Fruit fly (Drosophila melanogaster) whole organism, embryonic: Measurements from ENCODE around the gene Piezo.

Experiments
- Atf3 ChIP-seq: fragments of 200-800 bp; sonication (Bioruptor generic); optimal IDR thresholded peaks from 3 replicates; lab custom pipeline; 2016; ENCODE audit warnings: missing biosample characterization, missing genetic modification characterization
- B-H1 ChIP-seq: fragments of 200-800 bp; sonication (Bioruptor generic); IDR thresholded peaks from 3 replicates; pipeline ENCODE4 v1.3.6; 2022; ENCODE audit warnings: missing biosample characterization, missing genetic modification characterization
- CG10565 ChIP-seq: fragments of 200-800 bp; sonication (Bioruptor generic); optimal IDR thresholded peaks from 3 replicates; lab custom pipeline; 2016; ENCODE audit warnings: missing biosample characterization, mild to moderate bottlenecking, missing genetic modification characterization
- CG12299 ChIP-seq: fragments of 200-800 bp; sonication (Bioruptor generic); optimal IDR thresholded peaks from 2 replicates; lab custom pipeline; 2018; ENCODE audit warnings: missing biosample characterization, mild to moderate bottlenecking, missing genetic modification characterization
- CG15073 ChIP-seq: fragments of 200-800 bp; sonication (Bioruptor generic); optimal IDR thresholded peaks from 2 replicates; lab custom pipeline; 2016; ENCODE audit warnings: missing biosample characterization, missing genetic modification characterization
- CG1529 ChIP-seq: fragments of 200-800 bp; sonication (Bioruptor generic); optimal IDR thresholded peaks from 3 replicates; lab custom pipeline; 2018; ENCODE audit warnings: missing biosample characterization, missing genetic modification characterization
- CG15696 ChIP-seq: fragments of 200-800 bp; sonication (Bioruptor generic); optimal IDR thresholded peaks from 2 replicates; lab custom pipeline; 2019; ENCODE audit warnings: missing biosample characterization, mild to moderate bottlenecking, missing genetic modification characterization, moderate library complexity
- CG16863 ChIP-seq: fragments of 200-800 bp; sonication (Bioruptor generic); optimal IDR thresholded peaks from 3 replicates; lab custom pipeline; 2016; ENCODE audit warnings: missing biosample characterization, missing genetic modification characterization
- CG17912 ChIP-seq: fragments of 200-800 bp; sonication (Bioruptor generic); optimal IDR thresholded peaks from 2 replicates; lab custom pipeline; 2018; ENCODE audit warnings: missing biosample characterization, mild to moderate bottlenecking, missing genetic modification characterization
- CG18262 ChIP-seq: fragments of 200-800 bp; optimal IDR thresholded peaks from 3 replicates; lab custom pipeline; 2019; ENCODE audit warnings: missing biosample characterization, mild to moderate bottlenecking, missing genetic modification characterization, moderate library complexity
- CG1832 ChIP-seq: fragments of 200-800 bp; sonication (Bioruptor generic); optimal IDR thresholded peaks from 2 replicates; lab custom pipeline; 2017; ENCODE audit warnings: missing biosample characterization, mild to moderate bottlenecking, missing genetic modification characterization, inconsistent platforms
- CG2129 ChIP-seq: fragments of 200-800 bp; sonication (Bioruptor generic); IDR thresholded peaks from 2 replicates; pipeline ENCODE4 v1.3.6; 2022; ENCODE audit warnings: missing biosample characterization, missing genetic modification characterization; ENCODE audit not compliant: partially characterized antibody
- CG2202 ChIP-seq: fragments of 200-800 bp; sonication (Bioruptor generic); optimal IDR thresholded peaks from 2 replicates; lab custom pipeline; 2018; ENCODE audit warnings: missing biosample characterization, mild to moderate bottlenecking, missing genetic modification characterization
- CG2678 ChIP-seq: fragments of 200-800 bp; sonication (Bioruptor generic); optimal IDR thresholded peaks from 3 replicates; lab custom pipeline; 2019; ENCODE audit warnings: missing biosample characterization, mild to moderate bottlenecking, missing genetic modification characterization, moderate library complexity
- CG2712 ChIP-seq: fragments of 200-800 bp; optimal IDR thresholded peaks from 3 replicates; lab custom pipeline; 2019; ENCODE audit warnings: missing biosample characterization, mild to moderate bottlenecking, missing genetic modification characterization, moderate library complexity
- CG30403 ChIP-seq: fragments of 200-800 bp; sonication (Bioruptor generic); optimal IDR thresholded peaks from 3 replicates; lab custom pipeline; 2016; ENCODE audit warnings: missing biosample characterization, missing genetic modification characterization
- CG6254 ChIP-seq: fragments of 200-800 bp; sonication (Bioruptor generic); optimal IDR thresholded peaks from 3 replicates; lab custom pipeline; 2017; ENCODE audit warnings: mild to moderate bottlenecking, missing biosample characterization, missing genetic modification reagents, missing genetic modification characterization
- CG6683 ChIP-seq: fragments of 200-800 bp; sonication (Bioruptor generic); optimal IDR thresholded peaks from 2 replicates; lab custom pipeline; 2017; ENCODE audit warnings: missing biosample characterization, mild to moderate bottlenecking, missing genetic modification characterization, missing genetic modification reagents
- CG6813 ChIP-seq: fragments of 200-800 bp; sonication (Bioruptor generic); optimal IDR thresholded peaks from 2 replicates; lab custom pipeline; 2017; ENCODE audit warnings: missing biosample characterization, missing genetic modification characterization, mild to moderate bottlenecking, moderate library complexity, missing genetic modification reagents
- CG9215 ChIP-seq: fragments of 200-800 bp; sonication (Bioruptor generic); IDR thresholded peaks from 2 replicates; pipeline ENCODE4 v1.3.6; 2022; ENCODE audit warnings: missing biosample characterization, missing genetic modification characterization
- CTCF ChIP-seq: fragments of 200-800 bp; sonication (Bioruptor generic); optimal IDR thresholded peaks from 2 replicates; lab custom pipeline; 2017; ENCODE audit warnings: missing biosample characterization, mild to moderate bottlenecking, missing genetic modification characterization, moderate library complexity
- Deaf1 ChIP-seq: fragments of 200-800 bp; optimal IDR thresholded peaks from 3 replicates; lab custom pipeline; 2019; ENCODE audit warnings: missing biosample characterization, mild to moderate bottlenecking, missing genetic modification characterization, moderate library complexity
- Hand ChIP-seq: fragments of 200-800 bp; sonication (Bioruptor generic); optimal IDR thresholded peaks from 2 replicates; lab custom pipeline; 2017; ENCODE audit warnings: mild to moderate bottlenecking, missing biosample characterization, missing genetic modification reagents, missing genetic modification characterization
- Lhr ChIP-seq: fragments of 200-800 bp; sonication (Bioruptor generic); optimal IDR thresholded peaks from 3 replicates; lab custom pipeline; 2017; ENCODE audit warnings: mild to moderate bottlenecking, missing biosample characterization, missing genetic modification reagents, missing genetic modification characterization
- Oaz ChIP-seq: fragments of 200-800 bp; sonication (Bioruptor generic); IDR thresholded peaks from 2 replicates; pipeline ENCODE4 v1.3.6; 2022; ENCODE audit warnings: missing biosample characterization, missing genetic modification characterization
- Side ChIP-seq: fragments of 200-800 bp; sonication (Bioruptor generic); optimal IDR thresholded peaks from 2 replicates; lab custom pipeline; 2016; ENCODE audit warnings: missing biosample characterization, missing genetic modification characterization
- Sin3A ChIP-seq: fragments of >200 bp; optimal IDR thresholded peaks from 2 replicates; lab custom pipeline; 2018
- Sox102F ChIP-seq: fragments of 200-800 bp; sonication (Bioruptor generic); optimal IDR thresholded peaks from 2 replicates; lab custom pipeline; 2018; ENCODE audit warnings: missing biosample characterization, mild to moderate bottlenecking, missing genetic modification characterization, moderate library complexity
- Ssrp ChIP-seq: fragments of 200-800 bp; sonication (Bioruptor generic); optimal IDR thresholded peaks from 2 replicates; lab custom pipeline; 2018; ENCODE audit warnings: missing biosample characterization, mild to moderate bottlenecking, missing genetic modification characterization, moderate library complexity
- amos ChIP-seq: fragments of 200-800 bp; sonication (Bioruptor generic); IDR thresholded peaks from 2 replicates; pipeline ENCODE4 v1.3.6; 2022; ENCODE audit warnings: missing biosample characterization, missing genetic modification characterization; ENCODE audit not compliant: partially characterized antibody
- bbx ChIP-seq: fragments of 200-800 bp; sonication (Bioruptor generic); IDR thresholded peaks from 2 replicates; pipeline ENCODE4 v1.3.6; 2022; ENCODE audit warnings: missing biosample characterization, missing genetic modification characterization; ENCODE audit not compliant: partially characterized antibody
- cg ChIP-seq: fragments of 200-800 bp; sonication (Bioruptor generic); optimal IDR thresholded peaks from 3 replicates; lab custom pipeline; 2019; ENCODE audit warnings: missing biosample characterization, mild to moderate bottlenecking, missing genetic modification characterization, moderate library complexity
- chinmo ChIP-seq: fragments of 200-800 bp; sonication (Bioruptor generic); IDR thresholded peaks from 4 replicates; pipeline ENCODE4 v1.3.6; 2022; ENCODE audit warnings: missing biosample characterization, missing genetic modification characterization; ENCODE audit not compliant: partially characterized antibody
- chm ChIP-seq: fragments of 200-800 bp; sonication (Bioruptor generic); IDR thresholded peaks from 2 replicates; pipeline ENCODE4 v1.3.6; 2022; ENCODE audit warnings: missing biosample characterization, missing genetic modification characterization
- chn ChIP-seq: fragments of 200-800 bp; sonication (Bioruptor generic); optimal IDR thresholded peaks from 2 replicates; lab custom pipeline; 2016; ENCODE audit warnings: missing biosample characterization, missing genetic modification characterization
- ewg ChIP-seq: fragments of 200-800 bp; sonication (Bioruptor generic); optimal IDR thresholded peaks from 3 replicates; lab custom pipeline; 2017; ENCODE audit warnings: mild to moderate bottlenecking, missing biosample characterization, missing genetic modification reagents, missing genetic modification characterization
- exex ChIP-seq: fragments of 200-800 bp; sonication (Bioruptor generic); optimal IDR thresholded peaks from 4 replicates; lab custom pipeline; 2018; ENCODE audit warnings: missing biosample characterization, mild to moderate bottlenecking, missing genetic modification characterization, moderate library complexity
- eyg ChIP-seq: fragments of 200-800 bp; sonication (Bioruptor generic); optimal IDR thresholded peaks from 3 replicates; lab custom pipeline; 2016; ENCODE audit warnings: missing biosample characterization, missing genetic modification characterization
- gcm ChIP-seq: fragments of 200-800 bp; sonication (Bioruptor generic); optimal IDR thresholded peaks from 2 replicates; lab custom pipeline; 2019; ENCODE audit warnings: missing biosample characterization, mild to moderate bottlenecking, missing genetic modification characterization, moderate library complexity
- gt ChIP-seq: fragments of 200-800 bp; sonication (Bioruptor generic); IDR thresholded peaks from 2 replicates; pipeline ENCODE4 v1.3.6; 2022; ENCODE audit warnings: missing biosample characterization, missing genetic modification characterization
- hkb ChIP-seq, 2 experiments: fragments of 200-800 bp in 1 of 2; fragments of >200 bp in 1 of 2; sonication (Bioruptor generic) in 1 of 2; IDR thresholded peaks in 1 of 2; optimal IDR thresholded peaks in 1 of 2; 2 replicates each; pipeline versions ENCODE4 v1.3.6 to Lab custom; 2017 to 2022; ENCODE audit warnings: missing biosample characterization in 1 of 2, missing genetic modification characterization in 1 of 2
- hth ChIP-seq: fragments of >200 bp; optimal IDR thresholded peaks from 2 replicates; lab custom pipeline; 2017; ENCODE audit warnings: inconsistent platforms
- kah ChIP-seq: fragments of 200-800 bp; sonication (Bioruptor generic); optimal IDR thresholded peaks from 2 replicates; lab custom pipeline; 2018; ENCODE audit warnings: missing biosample characterization, mild to moderate bottlenecking, missing genetic modification characterization
- lab ChIP-seq: fragments of 200-800 bp; sonication (Bioruptor generic); optimal IDR thresholded peaks from 3 replicates; lab custom pipeline; 2017; ENCODE audit warnings: missing biosample characterization, missing genetic modification characterization, mild to moderate bottlenecking, moderate library complexity, missing genetic modification reagents
- nmo ChIP-seq: fragments of 200-800 bp; sonication (Bioruptor generic); optimal IDR thresholded peaks from 2 replicates; lab custom pipeline; 2018; ENCODE audit warnings: missing biosample characterization, mild to moderate bottlenecking, missing genetic modification characterization, moderate library complexity
- pho ChIP-seq: fragments of 200-800 bp; sonication (Bioruptor generic); optimal IDR thresholded peaks from 2 replicates; lab custom pipeline; 2016; ENCODE audit warnings: missing biosample characterization, missing genetic modification characterization
- rib ChIP-seq: fragments of 200-800 bp; sonication (Bioruptor generic); IDR thresholded peaks from 2 replicates; pipeline ENCODE4 v1.3.6; 2022; ENCODE audit warnings: missing biosample characterization, missing genetic modification characterization
- schlank ChIP-seq: fragments of 200-800 bp; sonication (Bioruptor generic); optimal IDR thresholded peaks from 2 replicates; lab custom pipeline; 2018; ENCODE audit warnings: missing biosample characterization, mild to moderate bottlenecking, missing genetic modification characterization
- sug ChIP-seq: fragments of 200-800 bp; optimal IDR thresholded peaks from 2 replicates; lab custom pipeline; 2019; ENCODE audit warnings: missing biosample characterization, mild to moderate bottlenecking, missing genetic modification characterization, moderate library complexity
- ttk ChIP-seq: fragments of 200-800 bp; sonication (Bioruptor generic); IDR thresholded peaks from 2 replicates; pipeline ENCODE4 v2.1.2; 2022; ENCODE audit warnings: missing biosample characterization, missing genetic modification characterization
- wek ChIP-seq: fragments of 200-800 bp; sonication (Bioruptor generic); optimal IDR thresholded peaks from 3 replicates; lab custom pipeline; 2018; ENCODE audit warnings: missing biosample characterization, mild to moderate bottlenecking, missing genetic modification characterization, moderate library complexity

The Piezo gene

DNA sequence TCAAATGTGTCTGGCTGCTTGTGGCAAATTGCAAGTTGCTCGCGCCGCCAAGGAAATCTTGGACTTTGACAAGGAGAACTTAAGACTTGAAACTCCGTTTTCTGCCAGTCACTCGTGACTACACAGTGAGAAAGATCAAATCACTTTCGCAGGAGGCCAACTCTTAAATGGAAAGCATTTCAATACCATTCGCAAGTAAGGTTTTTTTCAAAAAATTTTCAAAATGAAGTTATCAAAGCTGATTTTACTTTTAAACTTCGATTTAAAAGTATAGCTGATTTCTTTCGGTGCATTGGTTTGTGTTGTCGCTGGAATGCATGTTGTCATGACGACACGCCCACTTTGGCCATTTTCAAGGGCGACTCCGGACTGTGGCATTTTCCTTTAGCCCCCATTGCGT lies 69.5 kb downstream of the Piezo start (continued):
- no peak for TF ChIP-seq CG1529 (GFP tag; lab: Kevin White, UChicago)
- no peak for TF ChIP-seq schlank (tag; lab: Kevin White, UChicago)
- TF ChIP-seq cg (GFP tag; lab: Kevin White, UChicago) = no peak
- no peak for TF ChIP-seq Oaz (GFP tag; lab: Robert Waterston, UW)
- no peak for TF ChIP-seq CG6813 (GFP tag; lab: Kevin White, UChicago)
- no peak for TF ChIP-seq amos (GFP tag; lab: Robert Waterston, UW)
- no peak for TF ChIP-seq CG2129
- no peak for TF ChIP-seq ttk (GFP tag; lab: Robert Waterston, UW)
- no peak for TF ChIP-seq chinmo (GFP tag; lab: Robert Waterston, UW)
- no peak for TF ChIP-seq CG6683 (GFP tag; lab: Kevin White, UChicago)
- TF ChIP-seq CG16863 = no peak
- TF ChIP-seq Lhr (GFP tag; lab: Kevin White, UChicago) = no peak
- TF ChIP-seq sug (tag; lab: Kevin White, UChicago) = no peak
- TF ChIP-seq CG2202 (tag; lab: Kevin White, UChicago) = no peak
- TF ChIP-seq hkb (optimal IDR thresholded peaks at IDR 0.05; lab: Kevin White, UChicago) = no peak
- TF ChIP-seq hkb (GFP tag; IDR thresholded peaks at IDR 0.05; lab: Robert Waterston, UW) = no peak
- TF ChIP-seq Side = no peak
- no peak for TF ChIP-seq wek (GFP tag; lab: Kevin White, UChicago)
- TF ChIP-seq CG1832 (GFP tag; lab: Kevin White, UChicago) = no peak
- TF ChIP-seq exex (tag; lab: Kevin White, UChicago) = no peak
- TF ChIP-seq CG15696 = no peak
- TF ChIP-seq Sox102F = peak; percentile 27
- TF ChIP-seq chn (GFP tag; lab: Kevin White, UChicago) = no peak
- TF ChIP-seq kah = no peak
- no peak for TF ChIP-seq nmo
- TF ChIP-seq Hand = no peak
- TF ChIP-seq eyg = no peak
- TF ChIP-seq hth (lab: Kevin White, UChicago) = no peak
- TF ChIP-seq Deaf1 (tag; lab: Kevin White, UChicago) = no peak
- no peak for TF ChIP-seq pho (GFP tag; lab: Kevin White, UChicago)
- no peak for TF ChIP-seq Atf3 (GFP tag; lab: Kevin White, UChicago)
- no peak for TF ChIP-seq CG17912 (GFP tag; lab: Kevin White, UChicago)
- no peak for TF ChIP-seq CG10565 (GFP tag; lab: Kevin White, UChicago)
- peak; percentile 5 for TF ChIP-seq CG30403 (GFP tag; lab: Kevin White, UChicago)
- TF ChIP-seq ewg (GFP tag; lab: Kevin White, UChicago) = no peak
- no peak for TF ChIP-seq CG18262 (tag; lab: Kevin White, UChicago)
- TF ChIP-seq CTCF (GFP tag; lab: Kevin White, UChicago) = no peak
- TF ChIP-seq rib (GFP tag; lab: Robert Waterston, UW) = no peak
- no peak for TF ChIP-seq CG12299
- TF ChIP-seq gt = no peak
- peak; percentile 14 for TF ChIP-seq CG2678
- no peak for TF ChIP-seq bbx (GFP tag; lab: Robert Waterston, UW)
- TF ChIP-seq Ssrp (tag; lab: Kevin White, UChicago) = no peak
- peak; percentile 8 for TF ChIP-seq CG2712 (tag; lab: Kevin White, UChicago)
- no peak for TF ChIP-seq lab (GFP tag; lab: Kevin White, UChicago)
- TF ChIP-seq Sin3A (lab: Kevin White, UChicago) = no peak
- no peak for TF ChIP-seq CG15073 (GFP tag; lab: Kevin White, UChicago)
- TF ChIP-seq B-H1 (GFP tag; lab: Robert Waterston, UW) = no peak
- no peak for TF ChIP-seq chm (GFP tag; lab: Robert Waterston, UW)
- TF ChIP-seq CG6254 (GFP tag; lab: Kevin White, UChicago) = no peak
- TF ChIP-seq CG9215 = no peak
- TF ChIP-seq gcm (GFP tag; lab: Kevin White, UChicago) = no peak
